Worm (Caenorhabditis elegans) whole organism, L4 larva: Measurements from ENCODE around the gene eat-4.

ENCODE experiments used
- D1046.2 ChIP-seq: fragments of 200-800 bp; sonication (Bioruptor generic); IDR thresholded peaks from 2 replicates; pipeline ENCODE4 v1.3.6; 2022; ENCODE audit warnings: missing genetic modification characterization, missing compliant biosample characterization
- F44E2.7 ChIP-seq: fragments of 200-800 bp; sonication (Bioruptor generic); IDR thresholded peaks from 2 replicates; pipeline ENCODE4 v2.1.2; 2022; ENCODE audit warnings: missing genetic modification characterization, missing compliant biosample characterization
- F49E8.2 ChIP-seq: sonication (generic microtip); optimal IDR thresholded peaks from 2 replicates; lab custom pipeline; 2016; ENCODE audit warnings: missing compliant biosample characterization, mild to moderate bottlenecking, missing genetic modification characterization, borderline replicate concordance
- R02D3.7 ChIP-seq: fragments of 150-350 bp; sonication (generic microtip); optimal IDR thresholded peaks from 3 replicates; lab custom pipeline; 2014; ENCODE audit warnings: missing biosample characterization, missing genetic modification characterization
- T20F7.1 ChIP-seq: fragments of 200-800 bp; sonication (Bioruptor generic); optimal IDR thresholded peaks from 2 replicates; lab custom pipeline; 2018; ENCODE audit warnings: mild to moderate bottlenecking, missing genetic modification characterization, missing compliant biosample characterization
- Y48G9A.11 ChIP-seq: fragments of 200-800 bp; sonication (Bioruptor generic); IDR thresholded peaks from 2 replicates; pipeline ENCODE4 v1.3.6; 2022; ENCODE audit warnings: missing genetic modification reagents, missing genetic modification characterization, missing compliant biosample characterization
- ZK337.2 ChIP-seq: fragments of 200-800 bp; sonication (Bioruptor generic); IDR thresholded peaks from 2 replicates; pipeline ENCODE4 v1.3.6; 2022; ENCODE audit warnings: missing genetic modification reagents, missing genetic modification characterization, missing compliant biosample characterization
- arid-1 ChIP-seq: fragments of 200-800 bp; sonication (Bioruptor generic); conservative IDR thresholded peaks from 2 replicates; pipeline ENCODE4 v1.3.6; 2022; ENCODE audit warnings: missing genetic modification reagents, missing genetic modification characterization, missing compliant biosample characterization
- attf-4 ChIP-seq: sonication (generic microtip); optimal IDR thresholded peaks from 3 replicates; lab custom pipeline; 2017; ENCODE audit warnings: missing biosample characterization, missing genetic modification characterization
- ceh-62 ChIP-seq: sonication (generic microtip); optimal IDR thresholded peaks from 2 replicates; lab custom pipeline; 2017; ENCODE audit warnings: missing biosample characterization, missing genetic modification characterization
- ceh-82 ChIP-seq: sonication (generic microtip); optimal IDR thresholded peaks from 2 replicates; lab custom pipeline; 2017; ENCODE audit warnings: missing biosample characterization, missing genetic modification characterization
- ces-1 ChIP-seq: fragments of 150-350 bp; sonication (generic microtip); optimal IDR thresholded peaks from 4 replicates; lab custom pipeline; 2014; ENCODE audit warnings: missing biosample characterization, missing genetic modification reagents, missing genetic modification characterization
- daf-12 ChIP-seq: fragments of 150-350 bp; optimal IDR thresholded peaks from 2 replicates; lab custom pipeline; 2014; ENCODE audit warnings: missing biosample characterization, missing genetic modification reagents, missing genetic modification characterization
- daf-8 ChIP-seq: fragments of 200-800 bp; sonication (Bioruptor generic); IDR thresholded peaks from 2 replicates; pipeline ENCODE4 v1.3.6; 2022; ENCODE audit warnings: missing genetic modification characterization, missing compliant biosample characterization
- dmd-9 ChIP-seq: fragments of 200-800 bp; sonication (Bioruptor generic); IDR thresholded peaks from 2 replicates; pipeline ENCODE4 v1.3.6; 2022; ENCODE audit warnings: missing genetic modification reagents, missing genetic modification characterization, missing compliant biosample characterization
- dve-1 ChIP-seq: sonication (generic microtip); optimal IDR thresholded peaks from 2 replicates; lab custom pipeline; 2017; ENCODE audit warnings: antibody characterized with exemption, mild to moderate bottlenecking, missing genetic modification characterization, missing compliant biosample characterization; ENCODE audit not compliant: insufficient read depth
- egl-43 ChIP-seq: fragments of 200-800 bp; sonication (Bioruptor generic); IDR thresholded peaks from 2 replicates; pipeline ENCODE4 v1.3.6; 2022; ENCODE audit warnings: missing genetic modification reagents, missing genetic modification characterization, missing compliant biosample characterization
- hif-1 ChIP-seq, 2 experiments: sonication (generic microtip); optimal IDR thresholded peaks; 2 replicates each; lab custom pipeline; 2016 to 2017; ENCODE audit warnings: missing compliant biosample characterization in 2 of 2, missing genetic modification characterization in 2 of 2, missing genetic modification reagents in 2 of 2, missing genotype in 2 of 2, mild to moderate bottlenecking in 1 of 2
- hlh-30 ChIP-seq: sonication (generic microtip); optimal IDR thresholded peaks from 2 replicates; lab custom pipeline; 2017; ENCODE audit warnings: antibody characterized with exemption, mild to moderate bottlenecking, missing genetic modification characterization, missing compliant biosample characterization; ENCODE audit not compliant: insufficient read depth
- jun-1 ChIP-seq: fragments of 150-350 bp; optimal IDR thresholded peaks from 2 replicates; lab custom pipeline; 2014; ENCODE audit warnings: missing biosample characterization, missing genetic modification reagents, missing genetic modification characterization
- lin-1 ChIP-seq: fragments of 200-800 bp; sonication (Bioruptor generic); IDR thresholded peaks from 2 replicates; pipeline ENCODE4 v1.3.6; 2022; ENCODE audit warnings: missing genetic modification reagents, missing genetic modification characterization, missing compliant biosample characterization
- lin-29 ChIP-seq: fragments of 200-800 bp; sonication (Bioruptor generic); IDR thresholded peaks from 2 replicates; pipeline ENCODE4 v1.3.6; 2022; ENCODE audit warnings: missing genetic modification reagents, missing genetic modification characterization, missing compliant biosample characterization
- lin-38 ChIP-seq: fragments of 200-800 bp; sonication (Bioruptor generic); IDR thresholded peaks from 2 replicates; pipeline ENCODE4 v1.3.6; 2022; ENCODE audit warnings: missing genetic modification reagents, missing genetic modification characterization, missing compliant biosample characterization
- lir-3 ChIP-seq: sonication (generic microtip); optimal IDR thresholded peaks from 2 replicates; lab custom pipeline; 2016; ENCODE audit warnings: mild to moderate bottlenecking, missing genetic modification characterization, missing compliant biosample characterization
- madf-5 ChIP-seq, 2 experiments: fragments of 200-800 bp; sonication (Bioruptor generic); IDR thresholded peaks; 2 replicates each; pipeline ENCODE4 v1.3.6; 2022; ENCODE audit warnings: missing compliant biosample characterization in 2 of 2, missing genetic modification characterization in 2 of 2
- madf-9 ChIP-seq: fragments of 200-800 bp; sonication (Bioruptor generic); conservative IDR thresholded peaks from 2 replicates; pipeline ENCODE4 v1.3.6; 2022; ENCODE audit warnings: missing genetic modification reagents, missing genetic modification characterization, missing compliant biosample characterization
- mdl-1 ChIP-seq, 2 experiments: fragments of 150-350 bp in 1 of 2; sonication (generic microtip) in 1 of 2; optimal IDR thresholded peaks; 2 replicates each; lab custom pipeline; 2014 to 2017; ENCODE audit warnings: missing biosample characterization in 2 of 2, missing genetic modification characterization in 2 of 2
- mdt-29 ChIP-seq: fragments of 200-800 bp; sonication (Bioruptor generic); IDR thresholded peaks from 2 replicates; pipeline ENCODE4 v1.3.6; 2022; ENCODE audit warnings: missing genetic modification reagents, missing genetic modification characterization, missing compliant biosample characterization
- mep-1 ChIP-seq: fragments of 150-350 bp; sonication (generic microtip); optimal IDR thresholded peaks from 3 replicates; lab custom pipeline; 2014; ENCODE audit warnings: missing biosample characterization, missing genetic modification characterization
- mes-2 ChIP-seq: sonication (generic microtip); optimal IDR thresholded peaks from 2 replicates; lab custom pipeline; 2016; ENCODE audit warnings: missing genotype, mild to moderate bottlenecking, missing genetic modification characterization, missing compliant biosample characterization; ENCODE audit not compliant: poor library complexity, severe bottlenecking
- mxl-3 ChIP-seq: fragments of 200-800 bp; sonication (Bioruptor generic); optimal IDR thresholded peaks from 2 replicates; lab custom pipeline; 2018; ENCODE audit warnings: mild to moderate bottlenecking, missing genetic modification characterization, missing compliant biosample characterization
- nhr-11 ChIP-seq: fragments of 150-350 bp; optimal IDR thresholded peaks from 2 replicates; lab custom pipeline; 2014; ENCODE audit warnings: missing biosample characterization, missing genetic modification characterization
- nhr-42 ChIP-seq: fragments of 200-800 bp; sonication (Bioruptor generic); IDR thresholded peaks from 2 replicates; pipeline ENCODE4 v1.3.6; 2022; ENCODE audit warnings: missing genetic modification characterization, missing compliant biosample characterization
- nhr-48 ChIP-seq: sonication (generic microtip); optimal IDR thresholded peaks from 2 replicates; lab custom pipeline; 2016; ENCODE audit warnings: mild to moderate bottlenecking, missing genetic modification characterization, missing compliant biosample characterization
- nhr-77 ChIP-seq: fragments of 150-350 bp; optimal IDR thresholded peaks from 2 replicates; lab custom pipeline; 2014; ENCODE audit warnings: missing biosample characterization, missing genetic modification characterization
- sdz-12 ChIP-seq: fragments of 200-800 bp; sonication (Bioruptor generic); optimal IDR thresholded peaks from 2 replicates; lab custom pipeline; 2018; ENCODE audit warnings: mild to moderate bottlenecking, missing genetic modification characterization, missing compliant biosample characterization
- set-16 ChIP-seq: fragments of 200-800 bp; sonication (Bioruptor generic); IDR thresholded peaks from 2 replicates; pipeline ENCODE4 v1.3.6; 2022; ENCODE audit warnings: missing genetic modification reagents, missing genetic modification characterization, missing compliant biosample characterization
- snpc-4 ChIP-seq: fragments of 150-350 bp; optimal IDR thresholded peaks from 2 replicates; lab custom pipeline; 2014; ENCODE audit warnings: missing biosample characterization, missing genetic modification characterization
- spr-3 ChIP-seq: fragments of 200-800 bp; sonication (Bioruptor generic); optimal IDR thresholded peaks from 2 replicates; lab custom pipeline; 2018; ENCODE audit warnings: mild to moderate bottlenecking, missing genetic modification characterization, missing compliant biosample characterization
- tra-1 ChIP-seq: fragments of 200-800 bp; sonication (Bioruptor generic); IDR thresholded peaks from 2 replicates; pipeline ENCODE4 v1.3.6; 2022; ENCODE audit warnings: missing genetic modification reagents, missing genetic modification characterization, missing compliant biosample characterization
- unc-62 ChIP-seq, 3 experiments: fragments of 150-350 bp in 1 of 3; sonication (generic microtip); optimal IDR thresholded peaks in 2 of 3; peaks in 1 of 3; 1 replicate in 1 of 3; 2 replicates in 2 of 3; lab custom pipeline; 2014 to 2017; ENCODE audit warnings: missing biosample characterization in 3 of 3, missing genetic modification characterization in 3 of 3, missing genetic modification reagents in 3 of 3, missing genotype in 1 of 3
- zfp-3 ChIP-seq: fragments of 200-800 bp; sonication (Bioruptor generic); conservative IDR thresholded peaks from 2 replicates; pipeline ENCODE4 v1.3.6; 2022; ENCODE audit warnings: missing genetic modification reagents, missing genetic modification characterization, missing compliant biosample characterization
- zip-2 ChIP-seq: fragments of 150-350 bp; optimal IDR thresholded peaks from 2 replicates; lab custom pipeline; 2014; ENCODE audit warnings: missing biosample characterization, missing genetic modification characterization
- ztf-7 ChIP-seq: fragments of 150-350 bp; optimal IDR thresholded peaks from 2 replicates; lab custom pipeline; 2014; ENCODE audit warnings: missing biosample characterization, missing genetic modification characterization

Gene eat-4

DNA sequence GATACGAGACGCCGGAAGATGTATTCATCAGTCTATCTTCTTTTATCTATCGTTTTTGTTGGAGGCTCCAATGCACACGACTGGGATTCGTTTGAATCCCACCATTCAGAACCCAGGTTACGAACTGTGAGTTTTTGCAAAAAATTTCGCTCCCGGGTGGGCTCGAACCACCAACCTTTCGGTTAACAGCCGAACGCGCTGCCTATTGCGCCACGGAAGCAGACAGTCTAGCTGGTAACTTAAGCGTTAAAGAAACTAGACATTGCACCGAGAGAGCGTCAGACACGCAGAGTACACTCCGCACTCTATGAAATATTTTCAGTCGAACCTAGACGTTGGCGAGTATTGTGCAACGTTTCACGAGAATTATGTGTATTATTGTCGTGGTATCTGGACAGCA, 32.6 kb upstream of the eat-4 start (continued):
- TF ChIP-seq mdt-29 (GFP tag; lab: Robert Waterston, UW) (peak; percentile 54), snpc-4 (tag; lab: Kevin White, UChicago) (peak; percentile 22), madf-9 (peak; percentile 65), mep-1 (tag; lab: Kevin White, UChicago) (no peak), unc-62 (GFP tag; optimal IDR thresholded peaks at IDR 0.05 in 1 of 2; lab: Kevin White, UChicago) (peak in 1 of 2 experiments; percentile 92), unc-62 (tag; optimal IDR thresholded peaks at IDR 0.05; lab: Kevin White, UChicago) (no peak), nhr-77 (tag; lab: Kevin White, UChicago) (no peak), mxl-3 (GFP tag; lab: Kevin White, UChicago) (peak; percentile 0), ZK337.2 (GFP tag; lab: Robert Waterston, UW) (no peak), ztf-7 (tag; lab: Kevin White, UChicago) (no peak), lir-3 (no peak), jun-1 (tag; lab: Kevin White, UChicago) (no peak), egl-43 (GFP tag; lab: Robert Waterston, UW) (peak; percentile 95), mdl-1 (tag; optimal IDR thresholded peaks at IDR 0.05; lab: Kevin White, UChicago) (peak in 1 of 2 experiments; percentile 15), daf-12 (tag; lab: Kevin White, UChicago) (no peak), lin-1 (GFP tag; lab: Robert Waterston, UW) (0 out of 2 replicates have a peak, but pooled peaks have one; percentile 16), zip-2 (tag; lab: Kevin White, UChicago) (peak; percentile 35), hlh-30 (tag; lab: Kevin White, UChicago) (no peak), arid-1 (GFP tag; lab: Robert Waterston, UW) (peak; percentile 75)

DNA sequence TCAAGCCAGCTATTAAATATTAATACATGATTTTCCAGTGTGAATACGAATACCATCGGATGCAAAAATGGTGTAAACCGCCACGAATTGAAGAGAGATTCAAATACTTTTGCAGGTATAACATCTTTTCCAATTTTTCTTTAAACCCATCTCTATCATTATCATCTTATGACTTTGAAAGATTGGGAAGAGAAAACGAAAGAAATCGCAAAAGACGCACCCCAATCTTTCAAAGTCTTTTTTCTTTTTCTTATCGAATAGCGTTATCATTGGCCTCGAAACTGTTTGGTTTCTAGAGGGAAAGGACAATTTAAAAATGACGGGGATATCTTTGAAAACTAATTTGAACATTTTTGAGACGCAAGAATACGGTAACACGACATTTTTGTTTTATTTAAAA, 31.0 kb upstream of the eat-4 start:
- no peak for TF ChIP-seq hif-1 (tag; optimal IDR thresholded peaks at IDR 0.05; lab: Kevin White, UChicago)
- TF ChIP-seq hlh-30 (tag; lab: Kevin White, UChicago), result peak; percentile 9
- TF ChIP-seq dve-1, result peak; percentile 15
- TF ChIP-seq egl-43 (GFP tag; lab: Robert Waterston, UW), result no peak

ce11 chrIII:9109172-9109571, 27.5 kb upstream of the eat-4 start, which contains the start of gene cya-1:
cya-1 (minus strand) TSS chrIII:9109272.
- TF ChIP-seq ceh-62 (tag; lab: Kevin White, UChicago), result no peak
- no peak for TF ChIP-seq zfp-3
- no peak for TF ChIP-seq nhr-48 (tag; lab: Kevin White, UChicago)
- TF ChIP-seq dmd-9 (GFP tag; lab: Robert Waterston, UW), result no peak
- no peak for TF ChIP-seq daf-8
- no peak for TF ChIP-seq hlh-30 (tag; lab: Kevin White, UChicago)
- no peak for TF ChIP-seq attf-4 (tag; lab: Kevin White, UChicago)
- TF ChIP-seq D1046.2 (GFP tag; lab: Robert Waterston, UW), result no peak
- no peak for TF ChIP-seq madf-9
- no peak for TF ChIP-seq arid-1 (GFP tag; lab: Robert Waterston, UW)
- TF ChIP-seq madf-5 (GFP tag; IDR thresholded peaks at IDR 0.05; lab: Robert Waterston, UW), result no peak
- TF ChIP-seq mes-2 (tag; lab: Kevin White, UChicago), result no peak
- TF ChIP-seq T20F7.1, result no peak
- no peak for TF ChIP-seq lin-38 (GFP tag; lab: Robert Waterston, UW)
- TF ChIP-seq egl-43 (GFP tag; lab: Robert Waterston, UW), result no peak
- no peak for TF ChIP-seq lin-29 (GFP tag; lab: Robert Waterston, UW)
- no peak for TF ChIP-seq set-16 (GFP tag; lab: Robert Waterston, UW)
- TF ChIP-seq nhr-42, result no peak

DNA sequence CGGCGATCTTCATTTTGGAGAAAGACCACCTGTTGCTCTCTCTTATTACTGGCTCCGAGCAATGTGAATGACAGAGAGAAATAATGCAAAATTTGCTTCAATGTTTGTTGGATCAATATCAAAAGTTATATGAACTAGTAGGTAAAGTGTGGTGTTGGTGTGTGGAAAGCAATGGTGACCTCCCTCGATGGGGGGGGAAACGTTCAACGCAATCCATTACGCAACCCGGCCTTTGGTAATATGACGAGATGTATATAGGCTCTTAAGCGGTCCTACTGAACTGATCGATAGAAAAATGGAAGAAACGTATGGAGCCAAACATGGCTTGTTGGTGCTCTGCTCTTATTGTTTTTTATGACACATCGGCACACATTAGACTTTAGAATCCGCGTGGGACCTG, 27.0 kb upstream of the eat-4 start:
- TF ChIP-seq snpc-4 (tag; lab: Kevin White, UChicago), result no peak
- TF ChIP-seq R02D3.7, result no peak
- no peak for TF ChIP-seq spr-3 (GFP tag; lab: Kevin White, UChicago)
- TF ChIP-seq nhr-11, result no peak
- TF ChIP-seq hif-1 (tag; optimal IDR thresholded peaks at IDR 0.05; lab: Kevin White, UChicago), result no peak
- no peak for TF ChIP-seq Y48G9A.11
- TF ChIP-seq ces-1 (GFP tag; lab: Kevin White, UChicago), result no peak
- no peak for TF ChIP-seq F49E8.2 (tag; lab: Kevin White, UChicago)
- no peak for TF ChIP-seq tra-1 (GFP tag; lab: Robert Waterston, UW)
- TF ChIP-seq sdz-12 (GFP tag; lab: Kevin White, UChicago), result no peak
- no peak for TF ChIP-seq ceh-82 (tag; lab: Kevin White, UChicago)
- TF ChIP-seq F44E2.7 (GFP tag; lab: Robert Waterston, UW), result no peak
- TF ChIP-seq, all 104 proteins: peak for 0
